Fruit fly (Drosophila melanogaster): Measurements from ENCODE around the gene lush.

The lush gene

DNA sequence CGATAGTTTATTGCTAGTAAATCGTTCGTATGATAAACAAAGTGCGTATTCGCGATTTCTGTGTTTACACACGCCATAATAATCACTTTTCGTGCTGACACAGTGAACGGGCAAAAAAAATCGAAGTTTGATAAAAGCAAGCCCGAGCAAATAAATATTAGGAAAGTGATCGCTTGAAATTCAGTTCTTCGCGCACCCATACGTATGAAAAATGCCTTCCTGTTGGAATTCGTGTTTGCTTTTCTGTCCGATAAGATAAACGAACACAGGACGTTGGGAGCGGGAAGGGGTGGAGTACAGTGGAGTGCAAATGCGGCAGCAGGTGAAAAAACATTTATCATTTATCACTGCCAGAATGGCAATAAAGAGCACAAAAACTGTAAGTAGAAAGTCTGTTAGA, 24.8 kb upstream of the lush start (continued):
- no peak for TF ChIP-seq Mad (GFP tag; optimal IDR thresholded peaks at IDR 0.05)
- no peak for TF ChIP-seq ato (GFP tag; IDR thresholded peaks at IDR 0.05; ENCODE audit: partially characterized antibody)
- TF ChIP-seq CG30020 (tag; optimal IDR thresholded peaks at IDR 0.05), result no peak
- TF ChIP-seq crol (GFP tag; IDR thresholded peaks at IDR 0.05), result peak; percentile 74
- no peak for TF ChIP-seq chn (GFP tag; optimal IDR thresholded peaks at IDR 0.05)
- no peak for TF ChIP-seq Dref (GFP tag; IDR thresholded peaks at IDR 0.05)
- no peak for TF ChIP-seq Myb (GFP tag; optimal IDR thresholded peaks at IDR 0.05)
- no peak for TF ChIP-seq tgo (GFP tag; IDR thresholded peaks at IDR 0.05)
- TF ChIP-seq Sox102F (GFP tag; optimal IDR thresholded peaks at IDR 0.05), result no peak
- no peak for TF ChIP-seq Scr (GFP tag; IDR thresholded peaks at IDR 0.05; ENCODE audit: partially characterized antibody)
- TF ChIP-seq her (GFP tag; optimal IDR thresholded peaks at IDR 0.05), result no peak
- no peak for TF ChIP-seq bab2 (GFP tag; optimal IDR thresholded peaks at IDR 0.05)
- no peak for TF ChIP-seq lola (GFP tag; optimal IDR thresholded peaks at IDR 0.05)
- peak; percentile 18 for TF ChIP-seq CHES-1-like (GFP tag; optimal IDR thresholded peaks at IDR 0.05)
- TF ChIP-seq pita (GFP tag; optimal IDR thresholded peaks at IDR 0.05), result no peak
- no peak for TF ChIP-seq gro (GFP tag; optimal IDR thresholded peaks at IDR 0.05)
- TF ChIP-seq HHEX (GFP tag; optimal IDR thresholded peaks at IDR 0.05), result no peak
- no peak for TF ChIP-seq CG6765 (GFP tag; optimal IDR thresholded peaks at IDR 0.05)
- 0 out of 2 replicates have a peak, but pooled peaks have one; percentile 15 for TF ChIP-seq slbo (GFP tag; IDR thresholded peaks at IDR 0.05)
- TF ChIP-seq Stat92E (GFP tag; optimal IDR thresholded peaks at IDR 0.05), result no peak
- peak; percentile 93 for TF ChIP-seq GATAe (GFP tag; conservative IDR thresholded peaks at IDR 0.05)
- TF ChIP-seq mam (GFP tag; optimal IDR thresholded peaks at IDR 0.05), result no peak
- no peak for TF ChIP-seq CkIIα-i1 (GFP tag; IDR thresholded peaks at IDR 0.05)
- peak; percentile 16 for TF ChIP-seq CG15479 (GFP tag; optimal IDR thresholded peaks at IDR 0.05)
- TF ChIP-seq dmrt11E (tag; optimal IDR thresholded peaks at IDR 0.05), result no peak
- TF ChIP-seq sima (GFP tag; optimal IDR thresholded peaks at IDR 0.05), result no peak
- no peak for TF ChIP-seq BtbVII (GFP tag; optimal IDR thresholded peaks at IDR 0.05)
- no peak for TF ChIP-seq ind (GFP tag; optimal IDR thresholded peaks at IDR 0.05)
- no peak for TF ChIP-seq CG10959 (GFP tag; IDR thresholded peaks at IDR 0.05)
- no peak for TF ChIP-seq CG15269 (tag; optimal IDR thresholded peaks at IDR 0.05)
- no peak for TF ChIP-seq eyg (GFP tag; optimal IDR thresholded peaks at IDR 0.05)
- TF ChIP-seq CG7963 (GFP tag; IDR thresholded peaks at IDR 0.05; ENCODE audit: partially characterized antibody), result no peak
- TF ChIP-seq abd-A (tag; optimal IDR thresholded peaks at IDR 0.05), result no peak
- no peak for TF ChIP-seq CG32767 (GFP tag; IDR thresholded peaks at IDR 0.05)
- no peak for TF ChIP-seq CG13123 (GFP tag; optimal IDR thresholded peaks at IDR 0.05)
- peak; percentile 11; the same call in 1 of the 2 replicates for TF ChIP-seq sob (GFP tag; IDR thresholded peaks at IDR 0.05)
- TF ChIP-seq CG8290 (GFP tag; optimal IDR thresholded peaks at IDR 0.05), result no peak
- TF ChIP-seq CG8290 (tag; optimal IDR thresholded peaks at IDR 0.05), result no peak
- no peak for TF ChIP-seq Sox100B (GFP tag; optimal IDR thresholded peaks at IDR 0.05)
- TF ChIP-seq ranshi (GFP tag; IDR thresholded peaks at IDR 0.05), result no peak
- TF ChIP-seq CG13424 (tag; optimal IDR thresholded peaks at IDR 0.05), result no peak
- peak; percentile 57 for TF ChIP-seq Hmr (GFP tag; optimal IDR thresholded peaks at IDR 0.05)
- no peak for TF ChIP-seq BEAF-32 (GFP tag; optimal IDR thresholded peaks at IDR 0.05)
- TF ChIP-seq HmgZ (tag; optimal IDR thresholded peaks at IDR 0.05), result peak; percentile 22
- TF ChIP-seq ab (GFP tag; optimal IDR thresholded peaks at IDR 0.05), result no peak
- no peak for TF ChIP-seq lilli (GFP tag; optimal IDR thresholded peaks at IDR 0.05)
- TF ChIP-seq ac (GFP tag; optimal IDR thresholded peaks at IDR 0.05), result peak; percentile 4
- peak; percentile 3 for TF ChIP-seq CG4707 (GFP tag; optimal IDR thresholded peaks at IDR 0.05)
- no peak for TF ChIP-seq CG15011 (GFP tag; optimal IDR thresholded peaks at IDR 0.05)
- no peak for TF ChIP-seq gcm2 (GFP tag; optimal IDR thresholded peaks at IDR 0.05)
- peak; percentile 10 for TF ChIP-seq Dip3 (GFP tag; optimal IDR thresholded peaks at IDR 0.05)
- peak; percentile 66 for TF ChIP-seq Elba2 (GFP tag; optimal IDR thresholded peaks at IDR 0.05)
